Worm (Caenorhabditis elegans) whole organism, midembryonic: Measurements from ENCODE around the gene mdt-21.

ENCODE experiments used
- T22C8.4 ChIP-seq: fragments of 200-800 bp; sonication (Bioruptor generic); IDR thresholded peaks from 2 replicates; pipeline ENCODE4 v1.3.6; 2022; ENCODE audit warnings: missing genetic modification characterization, missing compliant biosample characterization
- flt-1 ChIP-seq: fragments of 200-800 bp; sonication (Bioruptor generic); IDR thresholded peaks from 2 replicates; pipeline ENCODE4 v1.3.6; 2022; ENCODE audit warnings: missing genetic modification characterization, missing compliant biosample characterization
- klf-2 ChIP-seq: fragments of 200-800 bp; sonication (Bioruptor generic); conservative IDR thresholded peaks from 2 replicates; pipeline ENCODE4 v1.3.6; 2022; ENCODE audit warnings: missing genetic modification reagents, missing genetic modification characterization, missing compliant biosample characterization
- ref-1 ChIP-seq: fragments of 200-800 bp; sonication (Bioruptor generic); conservative IDR thresholded peaks from 2 replicates; pipeline ENCODE4 v1.3.6; 2022; ENCODE audit warnings: missing genetic modification reagents, missing genetic modification characterization, missing compliant biosample characterization
- tab-1 ChIP-seq: fragments of 200-800 bp; sonication (Bioruptor generic); IDR thresholded peaks from 2 replicates; pipeline ENCODE4 v1.3.6; 2022; ENCODE audit warnings: missing genetic modification characterization, missing compliant biosample characterization
- ztf-23 ChIP-seq: fragments of 200-800 bp; sonication (Bioruptor generic); IDR thresholded peaks from 2 replicates; pipeline ENCODE4 v1.3.6; 2022; ENCODE audit warnings: missing genetic modification reagents, missing genetic modification characterization, missing compliant biosample characterization
- ztf-29 ChIP-seq: fragments of 200-800 bp; sonication (Bioruptor generic); IDR thresholded peaks from 2 replicates; pipeline ENCODE4 v1.3.6; 2022; ENCODE audit warnings: missing genetic modification reagents, missing genetic modification characterization, missing compliant biosample characterization

DNA sequence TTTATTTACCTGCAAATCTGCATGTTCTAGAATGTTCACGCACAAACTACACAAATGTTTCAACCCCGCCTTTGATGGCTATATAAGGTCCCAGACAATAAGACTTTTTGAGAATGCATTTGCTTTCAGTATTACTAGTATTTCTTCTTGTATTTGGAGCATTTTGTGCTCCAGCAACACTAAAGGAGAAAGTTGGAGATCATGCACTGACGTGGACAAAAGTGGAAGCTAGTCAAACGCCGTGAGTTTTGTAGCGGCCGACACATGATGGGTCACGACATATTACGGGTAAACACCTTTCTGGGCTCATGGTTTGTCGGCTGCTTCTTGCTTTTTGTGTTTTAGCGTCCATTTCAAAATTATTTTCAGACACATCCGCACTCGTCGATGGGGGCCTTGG is 33.0 kb downstream of the mdt-21 start, which contains the start of gene C18D11.6:
- TF ChIP-seq tab-1 (GFP tag; lab: Robert Waterston, UW), result no peak
- TF ChIP-seq klf-2 (GFP tag; lab: Robert Waterston, UW), result no peak
- TF ChIP-seq T22C8.4 (GFP tag; lab: Robert Waterston, UW), result no peak
- TF ChIP-seq ref-1 (GFP tag; lab: Robert Waterston, UW), result no peak
- no peak for TF ChIP-seq ztf-23 (GFP tag; lab: Robert Waterston, UW)
- TF ChIP-seq ztf-29, result no peak
- no peak for TF ChIP-seq flt-1 (GFP tag; lab: Robert Waterston, UW)
